Fruit fly (Drosophila melanogaster): Measurements from ENCODE around the gene MAGE.

Gene MAGE

dm6 chr3R:7124109-7124639, 30.8 kb downstream of the MAGE start, which contains the start of the genes Alh and CG10098 (continued):
- TF ChIP-seq dsx (GFP tag; optimal IDR thresholded peaks at IDR 0.05; ENCODE audit: poor library complexity, severe bottlenecking) (peak; percentile 5), Eip93F (GFP tag; optimal IDR thresholded peaks at IDR 0.05) (peak; percentile 69), CG11762 (GFP tag; optimal IDR thresholded peaks at IDR 0.05; ENCODE audit: insufficient read depth) (peak; percentile 52), Sox102F (GFP tag; optimal IDR thresholded peaks at IDR 0.05) (peak; percentile 75), CG8632 (GFP tag; optimal IDR thresholded peaks at IDR 0.05) (peak; percentile 73), CG8119 (GFP tag; IDR thresholded peaks at IDR 0.05) (peak; percentile 34; the same call in 2 of the 3 replicates), esn (GFP tag; optimal IDR thresholded peaks at IDR 0.05) (peak; percentile 89), CG10669 (GFP tag; optimal IDR thresholded peaks at IDR 0.05) (peak; percentile 55), achi (GFP tag; optimal IDR thresholded peaks at IDR 0.05) (peak; percentile 82), CG1621 (tag; optimal IDR thresholded peaks at IDR 0.05) (peak; percentile 31), Eip75B (GFP tag; optimal IDR thresholded peaks at IDR 0.05) (peak; percentile 76), Lpt (GFP tag; optimal IDR thresholded peaks at IDR 0.05) (peak; percentile 55), CG10631 (GFP tag; optimal IDR thresholded peaks at IDR 0.05) (peak; percentile 92)

- 0 out of 3 replicates have a peak, but pooled peaks have one; percentile 27 for TF ChIP-seq eg (GFP tag; IDR thresholded peaks at IDR 0.05)
- no peak for TF ChIP-seq Ets96B (tag; optimal IDR thresholded peaks at IDR 0.05)
- TF ChIP-seq CG3032 (tag; optimal IDR thresholded peaks at IDR 0.05): no peak
- no peak for TF ChIP-seq acj6 (GFP tag; optimal IDR thresholded peaks at IDR 0.05)
- TF ChIP-seq CG16779 (tag; optimal IDR thresholded peaks at IDR 0.05): no peak
- TF ChIP-seq fkh (GFP tag; optimal IDR thresholded peaks at IDR 0.05): peak; percentile 84
- TF ChIP-seq dac (GFP tag; optimal IDR thresholded peaks at IDR 0.05): no peak
- no peak for TF ChIP-seq esn (GFP tag; optimal IDR thresholded peaks at IDR 0.05)
- TF ChIP-seq fd59A (GFP tag; optimal IDR thresholded peaks at IDR 0.05): no peak
- TF ChIP-seq dsx (GFP tag; optimal IDR thresholded peaks at IDR 0.05; ENCODE audit: poor library complexity, severe bottlenecking): peak; percentile 4
Observed at dm6 chr3R:7123699-7124098, 31.3 kb downstream of the MAGE start.

dm6 chr3R:7123073-7123572, 31.9 kb downstream of the MAGE start:
- TF ChIP-seq CG6276 (GFP tag; optimal IDR thresholded peaks at IDR 0.05): peak; percentile 13
- peak; percentile 12 for TF ChIP-seq Eip78C (GFP tag)
- TF ChIP-seq Sox14 (GFP tag; optimal IDR thresholded peaks at IDR 0.05): no peak

dm6 chr3R:7122172-7123072, 32.6 kb downstream of the MAGE start:
- TF ChIP-seq Sox14 (GFP tag; optimal IDR thresholded peaks at IDR 0.05) (no peak), CG6792 (GFP tag; optimal IDR thresholded peaks at IDR 0.05) (no peak), CG9139 (GFP tag; optimal IDR thresholded peaks at IDR 0.05) (no peak), CG32006 (GFP tag; optimal IDR thresholded peaks at IDR 0.05) (no peak), fd85E (GFP tag; optimal IDR thresholded peaks at IDR 0.05) (no peak), CG3919 (GFP tag; optimal IDR thresholded peaks at IDR 0.05) (no peak), CG15336 (GFP tag; IDR thresholded peaks at IDR 0.05) (0 out of 2 replicates have a peak, but pooled peaks have one; percentile 9), CG6854 (GFP tag; optimal IDR thresholded peaks at IDR 0.05) (peak; percentile 81), CG31627 (GFP tag; optimal IDR thresholded peaks at IDR 0.05) (no peak), Met (GFP tag; optimal IDR thresholded peaks at IDR 0.05) (no peak), CG6276 (GFP tag; optimal IDR thresholded peaks at IDR 0.05) (no peak), dsx (GFP tag; optimal IDR thresholded peaks at IDR 0.05; ENCODE audit: poor library complexity, severe bottlenecking) (no peak), topi (GFP tag; optimal IDR thresholded peaks at IDR 0.05) (no peak), CG10631 (GFP tag; optimal IDR thresholded peaks at IDR 0.05) (no peak), OdsH (GFP tag; optimal IDR thresholded peaks at IDR 0.05) (no peak), fkh (GFP tag; optimal IDR thresholded peaks at IDR 0.05) (peak; percentile 64), CG6808 (GFP tag; optimal IDR thresholded peaks at IDR 0.05) (no peak), Eip78C (GFP tag) (peak; percentile 30), CG10669 (GFP tag; optimal IDR thresholded peaks at IDR 0.05) (no peak), Smox (GFP tag; optimal IDR thresholded peaks at IDR 0.05) (no peak), salr (GFP tag; optimal IDR thresholded peaks at IDR 0.05) (no peak), Gug (GFP tag; IDR thresholded peaks at IDR 0.05) (no peak), CG11902 (GFP tag; optimal IDR thresholded peaks at IDR 0.05) (no peak), Sox15 (GFP tag; optimal IDR thresholded peaks at IDR 0.05) (no peak), Hr4 (GFP tag; optimal IDR thresholded peaks at IDR 0.05) (no peak), pdm3 (GFP tag; optimal IDR thresholded peaks at IDR 0.05) (no peak)
